Fruit fly (Drosophila melanogaster) ovary, adult (tissue): Measurements from ENCODE around the gene CG9263.
A peak's percentile ranks its signal among the peaks of the same experiment; 100 is the strongest.

ENCODE experiments used
- CG17801 ChIP-seq: fragments of 200-800 bp; optimal IDR thresholded peaks from 2 replicates; lab custom pipeline; 2019; ENCODE audit warnings: missing biosample characterization, mild to moderate bottlenecking, missing genetic modification characterization, moderate library complexity; ENCODE audit not compliant: partially characterized antibody

The CG9263 gene

DNA sequence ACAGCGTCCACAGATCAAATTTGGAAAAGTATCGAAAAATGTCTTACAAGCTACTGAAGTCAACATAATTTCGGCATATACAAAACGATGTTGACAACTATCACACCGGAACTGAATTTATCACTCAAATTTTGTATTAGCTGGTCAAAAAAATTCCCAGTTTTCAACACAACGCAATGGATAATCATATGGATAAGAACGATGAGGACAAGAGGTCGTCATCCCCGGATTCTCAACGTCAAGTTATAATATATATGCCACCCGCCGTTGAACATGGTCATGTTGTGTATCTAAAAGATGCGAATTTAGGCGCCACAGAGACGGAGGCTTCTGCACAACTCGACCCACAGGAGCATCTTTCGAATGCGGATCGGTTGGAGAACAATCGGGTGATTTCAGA lies at the start of gene CG9263:
Gene CG9263 (minus strand): TSS at position 101 of the 400 bp plus-strand sequence.
- TF ChIP-seq CG17801 (GFP tag; lab: Kevin White, UChicago), result no peak

dm6 chr2L:13591393-13591792 lies 49.0 kb upstream of the CG9263 start:
- no peak for TF ChIP-seq CG17801 (GFP tag; lab: Kevin White, UChicago)

DNA sequence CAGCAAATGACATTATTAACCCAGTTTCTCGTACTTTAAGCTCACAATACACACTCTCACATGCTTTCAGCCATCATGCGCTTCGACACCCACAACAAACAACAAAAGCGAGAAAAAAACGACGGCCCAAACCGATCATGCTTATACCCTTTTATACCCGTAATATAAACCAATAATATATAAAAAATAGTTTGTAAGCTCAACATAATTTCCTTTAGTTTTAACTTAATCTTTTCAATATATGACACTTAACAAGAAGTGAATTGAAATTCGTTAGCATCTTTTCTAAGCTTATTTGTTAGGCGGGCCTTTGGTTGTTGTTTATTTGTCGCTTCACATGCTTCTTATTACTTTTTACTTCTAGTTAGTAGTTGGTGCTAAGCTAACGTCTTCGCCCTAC lies 44.3 kb upstream of the CG9263 start:
- TF ChIP-seq CG17801 (GFP tag; lab: Kevin White, UChicago), result no peak

DNA sequence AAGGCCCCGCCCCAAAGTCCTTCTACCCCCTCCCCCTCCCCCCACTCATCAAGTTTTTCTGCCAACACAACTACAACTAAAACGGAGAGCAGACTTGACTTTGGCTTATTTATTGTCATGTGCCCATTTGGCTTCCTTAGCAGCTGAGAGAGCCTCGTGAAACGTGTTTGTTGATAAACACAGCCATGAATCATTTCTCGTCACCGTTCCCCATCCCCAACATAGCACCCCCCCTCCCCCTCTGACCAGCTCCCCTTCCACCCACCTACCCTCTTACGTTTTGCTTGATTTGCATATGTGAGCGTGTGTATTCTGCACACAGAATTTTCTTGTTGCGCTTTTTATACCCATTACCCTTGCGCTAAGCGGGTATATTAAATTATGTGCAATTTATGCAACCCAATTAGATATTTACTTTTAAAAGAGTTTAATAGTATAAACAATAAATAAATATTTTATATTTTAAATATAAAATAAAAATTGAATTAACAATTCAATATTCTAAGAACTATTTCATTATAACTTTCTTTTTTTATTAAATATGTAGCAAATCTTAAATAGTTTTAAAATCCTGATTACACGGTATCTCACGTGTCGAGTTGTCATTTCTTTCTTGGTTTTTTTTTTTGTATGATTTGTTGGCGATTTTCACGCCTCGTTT lies 29.5 kb upstream of the CG9263 start:
- peak; percentile 54 for TF ChIP-seq CG17801 (GFP tag; lab: Kevin White, UChicago)

- peak; percentile 56 for TF ChIP-seq CG17801 (GFP tag; lab: Kevin White, UChicago)
These were observed 28.6 kb upstream of the CG9263 start for dm6 chr2L:13570982-13571426.

- TF ChIP-seq CG17801 (GFP tag; lab: Kevin White, UChicago), result no peak
These were observed 27.6 kb upstream of the CG9263 start for dm6 chr2L:13570016-13570415.

DNA sequence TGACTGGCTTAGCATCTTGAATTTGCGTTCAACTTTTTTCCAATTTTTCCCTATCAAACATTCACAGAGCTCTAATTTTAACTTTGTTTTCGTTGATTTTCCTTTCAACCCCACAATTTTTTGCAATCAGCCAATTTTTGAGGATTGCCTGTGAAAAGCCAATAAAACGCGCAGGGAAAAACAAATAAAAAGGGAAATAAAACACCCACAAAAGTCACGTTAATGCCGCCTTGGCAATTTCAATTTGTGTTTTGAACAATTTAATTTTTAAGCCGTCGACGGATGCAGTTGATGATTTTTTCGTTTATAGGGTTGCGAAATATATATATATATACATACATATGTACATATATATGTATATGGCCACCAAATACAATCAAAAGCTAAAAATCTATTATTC lies 26.6 kb upstream of the CG9263 start:
- TF ChIP-seq CG17801 (GFP tag; lab: Kevin White, UChicago), result no peak

dm6 chr2L:13555397-13555796 lies 13.0 kb upstream of the CG9263 start:
- no peak for TF ChIP-seq CG17801 (GFP tag; lab: Kevin White, UChicago)

- TF ChIP-seq CG17801 (GFP tag; lab: Kevin White, UChicago), result no peak
These were observed 12.3 kb upstream of the CG9263 start for dm6 chr2L:13554547-13555159.

dm6 chr2L:13552686-13553085 lies 10.3 kb upstream of the CG9263 start:
- no peak for TF ChIP-seq CG17801 (GFP tag; lab: Kevin White, UChicago)

dm6 chr2L:13550488-13551033 lies 8.2 kb upstream of the CG9263 start:
- TF ChIP-seq CG17801 (GFP tag; lab: Kevin White, UChicago), result no peak

dm6 chr2L:13549973-13550458 lies 7.6 kb upstream of the CG9263 start, which contains the start of gene kuz:
Gene kuz (plus strand): TSS chr2L:13550139.
- TF ChIP-seq CG17801 (GFP tag; lab: Kevin White, UChicago), result peak; percentile 63

DNA sequence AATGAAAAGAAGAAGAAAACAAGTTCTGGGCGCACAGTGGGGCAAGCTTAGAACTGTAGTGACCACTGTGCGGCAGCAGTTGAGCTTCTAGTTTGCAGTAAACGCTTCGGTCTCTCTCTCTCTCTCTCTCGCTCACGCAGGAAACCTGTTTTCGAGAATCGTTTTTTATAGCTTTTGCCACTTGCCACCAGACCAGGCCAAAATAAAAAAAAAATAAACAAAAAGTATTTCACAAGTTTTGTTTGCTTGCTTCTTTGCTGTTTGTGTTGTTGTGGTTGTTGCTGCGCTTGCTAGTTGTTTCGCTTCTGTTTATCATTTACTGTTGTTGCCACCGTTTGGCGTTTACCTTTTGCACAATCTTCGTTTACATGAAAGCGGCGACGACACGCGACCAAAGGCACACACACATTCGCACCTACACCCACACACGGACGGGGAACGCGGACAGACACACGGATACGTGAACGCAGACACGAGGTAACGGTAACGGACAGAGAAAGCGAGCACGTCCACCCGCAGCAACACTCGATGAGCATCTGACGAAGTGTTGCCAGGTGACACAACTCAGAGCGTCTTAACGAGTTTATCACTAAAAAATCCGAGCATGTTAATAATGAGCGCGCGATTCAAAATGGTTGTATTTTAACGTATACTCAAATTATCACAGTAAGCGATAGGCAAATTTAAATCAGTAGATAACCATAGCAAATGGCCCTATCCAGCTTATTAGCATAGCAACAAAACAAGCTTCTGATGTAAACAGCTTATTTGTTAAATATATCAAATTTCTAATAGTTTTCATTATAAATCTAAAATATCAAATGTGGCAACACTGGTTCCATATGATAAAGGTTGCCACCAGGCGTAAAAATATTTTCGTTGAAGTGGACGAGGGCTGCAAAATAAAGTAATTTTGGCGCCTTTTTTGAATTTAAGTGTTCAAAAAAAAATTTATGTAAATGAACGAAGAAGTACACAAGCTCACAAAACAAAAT lies 6.7 kb upstream of the CG9263 start, which contains the start of gene B4:
Gene B4 (minus strand): TSS at position 543 of the 995 bp plus-strand sequence.
- TF ChIP-seq CG17801 (GFP tag; lab: Kevin White, UChicago), result peak; percentile 46
